Worm (Caenorhabditis elegans): ENCODE data around the gene nhr-223.
"Not testable (repeated sequence)": the region's sequence is repeated elsewhere in the genome, so short reads cannot be mapped to it uniquely, and the experiment has no call there.

nhr-223 gene

ce11 chrV:15781086-15781485 lies 15.1 kb upstream of the nhr-223 start, which contains the start of gene T26E4.2:
Gene T26E4.2, plus strand, starts transcription at chrV:15781386.
- TF ChIP-seq dmd-4 (tag; optimal IDR thresholded peaks at IDR 0.05) (no peak), C34F6.9 (tag; optimal IDR thresholded peaks at IDR 0.05) (no peak), ama-1 (optimal IDR thresholded peaks at IDR 0.05) (no peak), blmp-1 (tag; optimal IDR thresholded peaks at IDR 0.05; ENCODE audit: insufficient read depth) (no peak), ZK546.5 (tag; optimal IDR thresholded peaks at IDR 0.05) (no peak), ceh-16 (tag; optimal IDR thresholded peaks at IDR 0.05) (no peak), mab-5 (tag; optimal IDR thresholded peaks at IDR 0.05) (no peak), sem-4 (tag; optimal IDR thresholded peaks at IDR 0.05) (no peak), nhr-25 (tag; optimal IDR thresholded peaks at IDR 0.05) (no peak), unc-39 (tag; optimal IDR thresholded peaks at IDR 0.05) (no peak), sma-3 (GFP tag; optimal IDR thresholded peaks at IDR 0.05) (no peak), nhr-237 (tag; optimal IDR thresholded peaks at IDR 0.05) (no peak), ztf-4 (tag; optimal IDR thresholded peaks at IDR 0.05) (no peak), mdl-1 (tag; optimal IDR thresholded peaks at IDR 0.05) (no peak), nhr-10 (tag; optimal IDR thresholded peaks at IDR 0.05) (no peak), nhr-129 (tag; optimal IDR thresholded peaks at IDR 0.05) (no peak)

- no peak for TF ChIP-seq unc-55 (GFP tag; optimal IDR thresholded peaks at IDR 0.05)
- TF ChIP-seq blmp-1 (tag; optimal IDR thresholded peaks at IDR 0.05; ENCODE audit: insufficient read depth), result no peak
- TF ChIP-seq lin-39 (tag; optimal IDR thresholded peaks at IDR 0.05), result no peak
- no peak for TF ChIP-seq nhr-237 (tag; optimal IDR thresholded peaks at IDR 0.05)
- TF ChIP-seq dmd-4 (tag; optimal IDR thresholded peaks at IDR 0.05), result no peak
- TF ChIP-seq snpc-4 (tag; optimal IDR thresholded peaks at IDR 0.05), result no peak
- no peak for TF ChIP-seq nhr-25 (tag; optimal IDR thresholded peaks at IDR 0.05)
- no peak for TF ChIP-seq ama-1 (optimal IDR thresholded peaks at IDR 0.05)
- no peak for TF ChIP-seq mbf-1 (tag; optimal IDR thresholded peaks at IDR 0.05)
- TF ChIP-seq nhr-77 (tag; optimal IDR thresholded peaks at IDR 0.05), result no peak
- TF ChIP-seq sem-4 (tag; optimal IDR thresholded peaks at IDR 0.05), result no peak
- TF ChIP-seq Y55F3AM.14 (GFP tag; optimal IDR thresholded peaks at IDR 0.05), result no peak
- no peak for TF ChIP-seq ztf-11 (tag; optimal IDR thresholded peaks at IDR 0.05)
- no peak for TF ChIP-seq sma-9 (GFP tag; optimal IDR thresholded peaks at IDR 0.05)
- TF ChIP-seq sma-9 (tag; optimal IDR thresholded peaks at IDR 0.05), result no peak
Observed at ce11 chrV:15782494-15782893, 13.7 kb upstream of the nhr-223 start, which contains the start of gene T26E4.3. Gene T26E4.3, plus strand, starts transcription at chrV:15782794.

ce11 chrV:15792409-15792808 lies 3.8 kb upstream of the nhr-223 start, which contains the start of gene T26E4.4:
Gene T26E4.4, minus strand, starts transcription at chrV:15792509.
- no peak for TF ChIP-seq ceh-16 (tag; optimal IDR thresholded peaks at IDR 0.05)
- no peak for TF ChIP-seq alr-1 (tag; optimal IDR thresholded peaks at IDR 0.05)
- no peak for TF ChIP-seq elt-1 (tag; optimal IDR thresholded peaks at IDR 0.05)
- TF ChIP-seq nhr-237 (tag; optimal IDR thresholded peaks at IDR 0.05), result no peak
- no peak for TF ChIP-seq nhr-77 (tag; optimal IDR thresholded peaks at IDR 0.05)

ce11 chrV:15793270-15793669 lies 2.9 kb upstream of the nhr-223 start, which contains the start of gene T26E4.7:
Gene T26E4.7, plus strand, starts transcription at chrV:15793570.
- no peak for TF ChIP-seq ama-1 (optimal IDR thresholded peaks at IDR 0.05)

- TF ChIP-seq unc-55 (GFP tag; optimal IDR thresholded peaks at IDR 0.05) (no peak), nhr-77 (tag; optimal IDR thresholded peaks at IDR 0.05) (no peak), Y55F3AM.14 (GFP tag; optimal IDR thresholded peaks at IDR 0.05) (no peak), nhr-12 (tag; optimal IDR thresholded peaks at IDR 0.05) (no peak), mbf-1 (tag; optimal IDR thresholded peaks at IDR 0.05) (no peak), alr-1 (tag; optimal IDR thresholded peaks at IDR 0.05) (no peak), C34F6.9 (tag; optimal IDR thresholded peaks at IDR 0.05) (no peak), nhr-6 (tag; optimal IDR thresholded peaks at IDR 0.05) (no peak), gmeb-1 (tag; optimal IDR thresholded peaks at IDR 0.05) (no peak), sma-3 (GFP tag; optimal IDR thresholded peaks at IDR 0.05) (no peak), R02D3.7 (tag; optimal IDR thresholded peaks at IDR 0.05) (no peak), dmd-4 (tag; optimal IDR thresholded peaks at IDR 0.05) (no peak), ztf-1 (GFP tag; conservative IDR thresholded peaks at IDR 0.05) (no peak), nhr-237 (tag; optimal IDR thresholded peaks at IDR 0.05) (no peak), elt-1 (tag; optimal IDR thresholded peaks at IDR 0.05) (no peak), ztf-11 (tag; optimal IDR thresholded peaks at IDR 0.05) (no peak)
Observed at ce11 chrV:15798108-15798507, 1.9 kb downstream of the nhr-223 start, which contains the start of gene T26E4.10. Gene T26E4.10, minus strand, starts transcription at chrV:15798208.

- TF ChIP-seq egl-27, nhr-10, snpc-4 (tag; optimal IDR thresholded peaks at IDR 0.05): not testable (repeated sequence)
Observed at ce11 chrV:15802623-15803022, 6.4 kb downstream of the nhr-223 start, which contains the start of gene T26E4.9. Gene T26E4.9, minus strand, starts transcription at chrV:15802723.

Data from whole organism, L2 larva.